Worm (Caenorhabditis elegans): ENCODE results near the gene F12A10.1.

Gene F12A10.1

DNA sequence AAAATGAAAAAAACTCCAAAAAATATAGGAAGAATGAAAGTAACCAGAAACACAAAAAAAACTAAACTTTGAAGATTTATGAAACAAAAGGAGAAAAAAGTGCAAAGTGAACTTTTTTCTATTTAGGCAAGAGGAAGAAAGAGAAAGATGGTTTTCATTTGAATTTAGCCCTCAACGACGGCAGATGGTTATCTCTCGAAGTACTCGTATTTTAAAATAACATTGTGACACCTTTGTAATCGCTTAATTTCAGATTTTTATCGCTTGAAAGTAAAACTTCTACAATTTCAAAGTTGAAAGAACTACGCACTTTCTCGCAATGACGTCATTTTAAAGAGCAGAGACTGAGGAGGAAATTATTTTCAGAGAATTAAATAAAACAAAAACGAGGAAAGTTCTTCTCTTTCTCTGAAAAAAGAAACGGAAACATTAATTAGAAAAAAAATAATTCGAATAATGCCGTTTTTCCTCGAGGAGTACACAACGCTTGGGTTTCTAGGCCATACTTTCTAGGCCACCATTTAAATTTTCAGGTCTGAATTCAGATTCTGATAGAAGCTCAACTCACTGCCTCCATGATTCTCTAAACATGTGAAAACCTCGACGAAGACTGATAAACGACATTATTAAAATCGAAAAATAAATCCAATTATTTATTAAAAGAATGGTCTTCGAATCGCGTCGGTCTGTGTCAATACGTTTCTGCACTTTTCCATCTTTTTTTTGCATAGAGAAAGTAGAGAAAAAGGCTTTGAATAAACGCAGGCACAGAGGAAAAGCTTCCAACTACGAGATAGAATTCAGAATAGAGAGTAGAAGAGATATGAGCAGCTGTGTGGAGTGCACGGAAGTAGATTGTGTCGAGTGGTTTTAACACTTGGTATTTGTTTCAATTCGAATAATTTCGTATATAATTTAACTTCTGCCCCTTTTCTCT is 15.3 kb downstream of the F12A10.1 start (continued):
- no peak for TF ChIP-seq skn-1 (tag; optimal IDR thresholded peaks at IDR 0.05)
- peak; percentile 46 for TF ChIP-seq aha-1 (tag)
- no peak for TF ChIP-seq lin-39 (tag; optimal IDR thresholded peaks at IDR 0.05)
- no peak for TF ChIP-seq unc-39 (tag; optimal IDR thresholded peaks at IDR 0.05)
- no peak for TF ChIP-seq ceh-28 (tag; optimal IDR thresholded peaks at IDR 0.05)
- no peak for TF ChIP-seq cey-2 (tag; optimal IDR thresholded peaks at IDR 0.05; ENCODE audit: borderline replicate concordance, insufficient read depth)
- TF ChIP-seq madf-9 (GFP tag; conservative IDR thresholded peaks at IDR 0.05) = 0 out of 2 replicates have a peak, but pooled peaks have one; percentile 41
- no peak for TF ChIP-seq nhr-76 (tag; optimal IDR thresholded peaks at IDR 0.05)
- TF ChIP-seq F44E2.7 (GFP tag; IDR thresholded peaks at IDR 0.05) = no peak
- TF ChIP-seq tra-1 (GFP tag; IDR thresholded peaks at IDR 0.05) = no peak
- TF ChIP-seq unc-130 (GFP tag; optimal IDR thresholded peaks at IDR 0.05) = peak; percentile 72
- TF ChIP-seq lin-15B (tag; optimal IDR thresholded peaks at IDR 0.05) = no peak
- TF ChIP-seq egl-27 (tag; optimal IDR thresholded peaks at IDR 0.05) = no peak
- no peak for TF ChIP-seq zip-2 (tag; optimal IDR thresholded peaks at IDR 0.05)
- no peak for TF ChIP-seq dve-1 (tag; optimal IDR thresholded peaks at IDR 0.05; ENCODE audit: insufficient read depth)
- no peak for TF ChIP-seq jun-1 (tag; optimal IDR thresholded peaks at IDR 0.05)
- no peak for TF ChIP-seq hmg-1.1 (GFP tag; IDR thresholded peaks at IDR 0.05)
- peak in 1 of 2 experiments; percentile 13 for TF ChIP-seq lsy-2 (tag; optimal IDR thresholded peaks at IDR 0.05)
- TF ChIP-seq spr-3 (GFP tag; optimal IDR thresholded peaks at IDR 0.05) = no peak
- TF ChIP-seq F26F4.8 (GFP tag; conservative IDR thresholded peaks at IDR 0.05) = no peak
- TF ChIP-seq ZK546.5 (tag; optimal IDR thresholded peaks at IDR 0.05) = no peak
- TF ChIP-seq ztf-11 (tag; optimal IDR thresholded peaks at IDR 0.05) = no peak
- TF ChIP-seq tag-97 (GFP tag; IDR thresholded peaks at IDR 0.05) = no peak
- TF ChIP-seq snpc-1.2 (GFP tag; IDR thresholded peaks at IDR 0.05) = no peak
- TF ChIP-seq mxl-2 (GFP tag; conservative IDR thresholded peaks at IDR 0.05) = no peak
- TF ChIP-seq pha-4 (GFP tag; IDR thresholded peaks at IDR 0.05) = no peak
- TF ChIP-seq pha-4 (tag; optimal IDR thresholded peaks at IDR 0.05) = no peak
- no peak for TF ChIP-seq F37D6.2 (tag; optimal IDR thresholded peaks at IDR 0.05)
- no peak for TF ChIP-seq nhr-77 (tag; optimal IDR thresholded peaks at IDR 0.05)
- no peak for TF ChIP-seq hlh-11 (tag; optimal IDR thresholded peaks at IDR 0.05)
- TF ChIP-seq zfp-2 (tag; optimal IDR thresholded peaks at IDR 0.05) = no peak
- no peak for TF ChIP-seq hlh-30 (tag; optimal IDR thresholded peaks at IDR 0.05; ENCODE audit: insufficient read depth)
- TF ChIP-seq saeg-2 (GFP tag; IDR thresholded peaks at IDR 0.05) = no peak
- TF ChIP-seq Y48G9A.11 (GFP tag; IDR thresholded peaks at IDR 0.05) = peak; percentile 55; the same call in 1 of the 2 replicates
- TF ChIP-seq nhr-102 (tag; optimal IDR thresholded peaks at IDR 0.05) = no peak
- TF ChIP-seq spr-1 (tag; optimal IDR thresholded peaks at IDR 0.05) = no peak
- TF ChIP-seq nhr-42 (GFP tag; IDR thresholded peaks at IDR 0.05) = no peak
- TF ChIP-seq T26A8.4 (GFP tag; IDR thresholded peaks at IDR 0.05) = no peak
- TF ChIP-seq zfp-3 (GFP tag; conservative IDR thresholded peaks at IDR 0.05) = no peak
- no peak for TF ChIP-seq gei-8 (GFP tag; optimal IDR thresholded peaks at IDR 0.05)
- no peak for TF ChIP-seq nhr-111 (GFP tag; optimal IDR thresholded peaks at IDR 0.05)
- TF ChIP-seq unc-62 (GFP tag; optimal IDR thresholded peaks at IDR 0.05 in 1 of 2) = peak in 1 of 2 experiments; percentile 53
- TF ChIP-seq unc-62 (tag; optimal IDR thresholded peaks at IDR 0.05) = no peak
- no peak for TF ChIP-seq dmd-9 (GFP tag; IDR thresholded peaks at IDR 0.05)
- 0 out of 2 replicates have a peak, but pooled peaks have one; percentile 49 for TF ChIP-seq ZK337.2 (GFP tag; IDR thresholded peaks at IDR 0.05)
- no peak for TF ChIP-seq dmd-8 (GFP tag; IDR thresholded peaks at IDR 0.05)
- TF ChIP-seq D1046.2 (GFP tag; IDR thresholded peaks at IDR 0.05) = no peak
- TF ChIP-seq mdl-1 (tag; optimal IDR thresholded peaks at IDR 0.05) = no peak
- TF ChIP-seq attf-4 (tag; optimal IDR thresholded peaks at IDR 0.05) = no peak
- no peak for TF ChIP-seq lin-29 (GFP tag; IDR thresholded peaks at IDR 0.05)
